Fruit fly (Drosophila melanogaster) whole organism, wandering third instar larva: Measurements from ENCODE around the gene tut.

ENCODE experiments used
- Abd-B ChIP-seq: fragments of >200 bp; optimal IDR thresholded peaks from 2 replicates; lab custom pipeline; 2017; ENCODE audit warnings: missing biosample characterization, missing genetic modification characterization
- CG9705 ChIP-seq: fragments of 200-800 bp; sonication (Bioruptor generic); optimal IDR thresholded peaks from 2 replicates; lab custom pipeline; 2018; ENCODE audit warnings: missing biosample characterization, mild to moderate bottlenecking, missing genetic modification characterization
- CrebA ChIP-seq: fragments of 200-800 bp; sonication (Bioruptor generic); optimal IDR thresholded peaks from 2 replicates; lab custom pipeline; 2016; ENCODE audit warnings: missing biosample characterization, mild to moderate bottlenecking, missing genetic modification characterization, borderline replicate concordance
- Dfd ChIP-seq: fragments of >200 bp; optimal IDR thresholded peaks from 2 replicates; lab custom pipeline; 2017; ENCODE audit warnings: missing biosample characterization, missing genetic modification characterization
- GATAd ChIP-seq: sonication (Bioruptor generic); optimal IDR thresholded peaks from 2 replicates; lab custom pipeline; 2016; ENCODE audit warnings: missing biosample characterization, missing genetic modification characterization
- HLH106 ChIP-seq: fragments of 200-800 bp; optimal IDR thresholded peaks from 3 replicates; lab custom pipeline; 2019; ENCODE audit warnings: missing biosample characterization, mild to moderate bottlenecking, missing genetic modification characterization, moderate library complexity
- Hnf4 ChIP-seq: fragments of 200-800 bp; sonication (Bioruptor generic); optimal IDR thresholded peaks from 2 replicates; lab custom pipeline; 2016; ENCODE audit warnings: missing biosample characterization, mild to moderate bottlenecking, missing genetic modification characterization
- Hr78 ChIP-seq: fragments of >200 bp; optimal IDR thresholded peaks from 2 replicates; lab custom pipeline; 2017; ENCODE audit warnings: missing biosample characterization, missing genetic modification characterization
- Hr83 ChIP-seq: fragments of 200-300 bp; sonication (Bioruptor generic); optimal IDR thresholded peaks from 2 replicates; lab custom pipeline; 2016; ENCODE audit warnings: missing biosample characterization, mild to moderate bottlenecking, missing genetic modification characterization, moderate library complexity; ENCODE audit not compliant: poor library complexity, severe bottlenecking
- Jra ChIP-seq: sonication (Bioruptor generic); optimal IDR thresholded peaks from 2 replicates; lab custom pipeline; 2016; ENCODE audit warnings: missing biosample characterization, missing genetic modification characterization
- Mio ChIP-seq: sonication (Bioruptor generic); optimal IDR thresholded peaks from 2 replicates; lab custom pipeline; 2016; ENCODE audit warnings: missing biosample characterization, missing genetic modification characterization
- Myc ChIP-seq: fragments of >200 bp; optimal IDR thresholded peaks from 2 replicates; lab custom pipeline; 2017
- N ChIP-seq: fragments of >200 bp; optimal IDR thresholded peaks from 2 replicates; lab custom pipeline; 2018; ENCODE audit warnings: missing biosample characterization, missing external identifiers, missing genetic modification characterization
- OdsH ChIP-seq: fragments of 200-800 bp; sonication (Bioruptor generic); optimal IDR thresholded peaks from 2 replicates; lab custom pipeline; 2016; ENCODE audit warnings: missing biosample characterization, mild to moderate bottlenecking, missing genetic modification characterization
- Rel ChIP-seq, 2 experiments: fragments of 200-800 bp; sonication (Bioruptor generic) in 1 of 2; optimal IDR thresholded peaks; 2 replicates in 1 of 2; 3 replicates in 1 of 2; lab custom pipeline; 2016 to 2019; ENCODE audit warnings: mild to moderate bottlenecking in 2 of 2, missing biosample characterization in 2 of 2, missing genetic modification characterization in 2 of 2, moderate library complexity in 1 of 2
- Sp1 ChIP-seq: fragments of 200-800 bp; sonication (Bioruptor generic); optimal IDR thresholded peaks from 3 replicates; lab custom pipeline; 2019; ENCODE audit warnings: missing biosample characterization, mild to moderate bottlenecking, missing genetic modification characterization, moderate library complexity
- Vsx2 ChIP-seq: fragments of 200-300, 225-300 bp; sonication (Bioruptor generic); optimal IDR thresholded peaks from 2 replicates; lab custom pipeline; 2018; ENCODE audit warnings: missing biosample characterization, missing genetic modification characterization; ENCODE audit not compliant: partially characterized antibody
- br ChIP-seq: fragments of 200-800 bp; sonication (Bioruptor generic); optimal IDR thresholded peaks from 2 replicates; lab custom pipeline; 2016; ENCODE audit warnings: missing biosample characterization, missing genetic modification characterization
- brk ChIP-seq: fragments of 200-800 bp; sonication (Bioruptor generic); optimal IDR thresholded peaks from 2 replicates; lab custom pipeline; 2016; ENCODE audit warnings: missing biosample characterization, mild to moderate bottlenecking, missing genetic modification characterization
- dl ChIP-seq, 2 experiments: fragments of 175-275, 200-275 bp in 1 of 2; fragments of 200-275 bp in 1 of 2; sonication (Bioruptor generic); optimal IDR thresholded peaks; lab custom pipeline; 2018; ENCODE audit warnings: mild to moderate bottlenecking in 2 of 2, missing biosample characterization in 2 of 2, missing genetic modification characterization in 2 of 2, moderate library complexity in 2 of 2; ENCODE audit not compliant: partially characterized antibody in 2 of 2, insufficient read depth in 1 of 2
- dmrt93B ChIP-seq: fragments of 200-800 bp; sonication (Bioruptor generic); optimal IDR thresholded peaks from 2 replicates; lab custom pipeline; 2018; ENCODE audit warnings: missing biosample characterization, mild to moderate bottlenecking, missing genetic modification characterization
- dsf ChIP-seq: sonication (Bioruptor generic); optimal IDR thresholded peaks from 2 replicates; lab custom pipeline; 2016; ENCODE audit warnings: missing biosample characterization, missing genetic modification characterization, borderline replicate concordance
- ey ChIP-seq: fragments of 200-800 bp; sonication (Bioruptor generic); optimal IDR thresholded peaks from 2 replicates; lab custom pipeline; 2016; ENCODE audit warnings: missing biosample characterization, missing genetic modification characterization
- foxo ChIP-seq, 2 experiments: fragments of 200-800 bp; sonication (Bioruptor generic); optimal IDR thresholded peaks; 2 replicates in 1 of 2; 3 replicates in 1 of 2; lab custom pipeline; 2016 to 2017; ENCODE audit warnings: missing biosample characterization in 2 of 2, missing genetic modification characterization in 2 of 2
- fru ChIP-seq: fragments of 200-800 bp; sonication (Bioruptor generic); optimal IDR thresholded peaks from 3 replicates; lab custom pipeline; 2016; ENCODE audit warnings: missing biosample characterization, mild to moderate bottlenecking, missing genetic modification characterization
- h ChIP-seq: fragments of 200-800 bp; sonication (Bioruptor generic); optimal IDR thresholded peaks from 3 replicates; lab custom pipeline; 2016; ENCODE audit warnings: missing biosample characterization, mild to moderate bottlenecking, missing genetic modification characterization
- jim ChIP-seq: fragments of 175-275, 200-325 bp; sonication (Bioruptor generic); optimal IDR thresholded peaks from 2 replicates; lab custom pipeline; 2016; ENCODE audit warnings: missing biosample characterization, mild to moderate bottlenecking, missing genetic modification characterization
- lola ChIP-seq: fragments of >200 bp; optimal IDR thresholded peaks from 2 replicates; lab custom pipeline; 2017; ENCODE audit warnings: missing biosample characterization, missing genetic modification characterization
- pan ChIP-seq: fragments of >200 bp; optimal IDR thresholded peaks from 2 replicates; lab custom pipeline; 2017
- psq ChIP-seq: fragments of 200-800 bp; sonication (Bioruptor generic); optimal IDR thresholded peaks from 3 replicates; lab custom pipeline; 2017; ENCODE audit warnings: missing biosample characterization, mild to moderate bottlenecking, missing genetic modification characterization, moderate library complexity
- rgr ChIP-seq: fragments of 200-800 bp; sonication (Bioruptor generic); optimal IDR thresholded peaks from 3 replicates; lab custom pipeline; 2016; ENCODE audit warnings: missing biosample characterization, mild to moderate bottlenecking, missing genetic modification characterization
- sage ChIP-seq: fragments of 200-800 bp; sonication (Bioruptor generic); optimal IDR thresholded peaks from 2 replicates; lab custom pipeline; 2016; ENCODE audit warnings: missing biosample characterization, mild to moderate bottlenecking, missing genetic modification characterization
- sv ChIP-seq: fragments of 200-800 bp; sonication (Bioruptor generic); optimal IDR thresholded peaks from 3 replicates; lab custom pipeline; 2016; ENCODE audit warnings: missing biosample characterization, missing genetic modification characterization
- tai ChIP-seq: sonication (Bioruptor generic); optimal IDR thresholded peaks from 2 replicates; lab custom pipeline; 2016; ENCODE audit warnings: missing biosample characterization, missing genetic modification characterization
- usp ChIP-seq: fragments of >200 bp; optimal IDR thresholded peaks from 2 replicates; lab custom pipeline; 2017; ENCODE audit warnings: missing biosample characterization, missing genetic modification characterization
- woc ChIP-seq: sonication (Bioruptor generic); optimal IDR thresholded peaks from 2 replicates; lab custom pipeline; 2016; ENCODE audit warnings: missing biosample characterization, mild to moderate bottlenecking, missing genetic modification characterization

Gene tut

dm6 chr3L:8185263-8186227 is 25.0 kb downstream of the tut start:
- TF ChIP-seq dl (GFP tag; optimal IDR thresholded peaks at IDR 0.05; lab: Kevin White, UChicago; ENCODE audit: insufficient read depth in 1 of 2, partially characterized antibody in 2 of 2) (no peak), Hnf4 (GFP tag; lab: Kevin White, UChicago) (peak; percentile 50), fru (GFP tag; lab: Kevin White, UChicago) (peak; percentile 85), foxo (GFP tag; optimal IDR thresholded peaks at IDR 0.05; lab: Kevin White, UChicago) (peak in 1 of 2 experiments; percentile 56), ey (GFP tag; lab: Kevin White, UChicago) (peak; percentile 62), sv (GFP tag; lab: Kevin White, UChicago) (peak; percentile 60), rgr (peak; percentile 47), Sp1 (GFP tag; lab: Kevin White, UChicago) (peak; percentile 33), psq (GFP tag; lab: Kevin White, UChicago) (peak; percentile 45), CG9705 (GFP tag; lab: Kevin White, UChicago) (no peak), HLH106 (tag; lab: Kevin White, UChicago) (peak; percentile 28), br (GFP tag; lab: Kevin White, UChicago) (peak; percentile 56), woc (GFP tag; lab: Kevin White, UChicago) (peak; percentile 50), Jra (GFP tag; lab: Kevin White, UChicago) (peak; percentile 68), OdsH (GFP tag; lab: Kevin White, UChicago) (peak; percentile 26), Rel (GFP tag; optimal IDR thresholded peaks at IDR 0.05; lab: Kevin White, UChicago) (no peak), Rel (tag; optimal IDR thresholded peaks at IDR 0.05; lab: Kevin White, UChicago) (no peak), GATAd (no peak), h (GFP tag; lab: Kevin White, UChicago) (peak; percentile 88)

DNA sequence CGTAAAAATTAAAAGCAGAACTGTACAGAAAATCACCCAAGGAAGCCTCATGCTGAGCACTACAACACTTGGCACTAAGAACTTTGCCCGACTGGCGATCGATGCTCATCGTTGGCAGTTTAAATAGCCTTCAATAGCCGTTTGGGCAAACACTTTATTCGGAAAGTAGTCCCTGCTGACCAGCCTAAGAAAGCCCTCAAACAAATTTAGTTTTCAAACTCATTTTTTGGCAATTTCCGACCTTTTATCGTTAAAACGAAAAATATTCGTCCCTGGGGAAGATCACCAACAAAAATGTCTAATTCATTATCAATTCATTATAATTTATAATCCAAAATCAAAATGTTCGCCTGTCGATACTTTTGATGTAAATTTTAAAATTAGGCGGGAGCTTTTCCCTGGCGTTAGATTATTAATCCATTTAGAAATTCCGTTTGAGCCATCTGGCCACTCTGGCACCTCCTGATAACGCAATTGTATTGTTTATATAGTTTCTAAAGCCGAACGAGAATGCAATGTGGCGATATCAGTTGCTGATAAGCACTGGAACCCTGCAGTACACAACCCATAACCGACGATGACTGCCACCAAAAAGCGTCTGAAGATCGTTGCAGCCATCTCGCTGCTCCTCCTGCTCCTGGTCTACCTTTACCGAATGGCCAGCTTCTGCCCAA is 29.9 kb downstream of the tut start, which contains the start of the genes mthl7 and Uxs:
Gene mthl7, minus strand, starts transcription at position 51 of the 674 bp plus-strand sequence.
Gene Uxs, plus strand, starts transcription at position 460 of the 674 bp plus-strand sequence.
- no peak for TF ChIP-seq Rel (GFP tag; optimal IDR thresholded peaks at IDR 0.05; lab: Kevin White, UChicago)
- TF ChIP-seq Rel (tag; optimal IDR thresholded peaks at IDR 0.05; lab: Kevin White, UChicago), result no peak
- TF ChIP-seq fru (GFP tag; lab: Kevin White, UChicago), result no peak
- TF ChIP-seq lola (GFP tag; lab: Kevin White, UChicago), result no peak
- no peak for TF ChIP-seq Abd-B
- TF ChIP-seq foxo (GFP tag; optimal IDR thresholded peaks at IDR 0.05; lab: Kevin White, UChicago), result no peak
- TF ChIP-seq N, result no peak
- no peak for TF ChIP-seq usp (GFP tag; lab: Kevin White, UChicago)
- TF ChIP-seq Mio (GFP tag; lab: Kevin White, UChicago), result no peak
- no peak for TF ChIP-seq Hnf4 (GFP tag; lab: Kevin White, UChicago)
- TF ChIP-seq br (GFP tag; lab: Kevin White, UChicago), result no peak
- TF ChIP-seq woc (GFP tag; lab: Kevin White, UChicago), result no peak
- no peak for TF ChIP-seq jim (GFP tag; lab: Kevin White, UChicago)
- no peak for TF ChIP-seq tai
- no peak for TF ChIP-seq Vsx2
- TF ChIP-seq rgr, result no peak
- no peak for TF ChIP-seq dsf (GFP tag; lab: Kevin White, UChicago)
- TF ChIP-seq Myc (lab: Kevin White, UChicago), result no peak

- no peak for TF ChIP-seq dmrt93B
- peak in 1 of 2 experiments; percentile 58 for TF ChIP-seq foxo (GFP tag; optimal IDR thresholded peaks at IDR 0.05; lab: Kevin White, UChicago)
- no peak for TF ChIP-seq dsf (GFP tag; lab: Kevin White, UChicago)
- TF ChIP-seq psq (GFP tag; lab: Kevin White, UChicago), result peak; percentile 30
- TF ChIP-seq Dfd (GFP tag; lab: Kevin White, UChicago), result no peak
- no peak for TF ChIP-seq pan (lab: Kevin White, UChicago)
- peak; percentile 24 for TF ChIP-seq ey (GFP tag; lab: Kevin White, UChicago)
- TF ChIP-seq h (GFP tag; lab: Kevin White, UChicago), result peak; percentile 1
- no peak for TF ChIP-seq Myc (lab: Kevin White, UChicago)
- peak; percentile 44 for TF ChIP-seq rgr
- TF ChIP-seq Sp1 (GFP tag; lab: Kevin White, UChicago), result no peak
- TF ChIP-seq dl (GFP tag; optimal IDR thresholded peaks at IDR 0.05; lab: Kevin White, UChicago; ENCODE audit: insufficient read depth in 1 of 2, partially characterized antibody in 2 of 2), result no peak
- TF ChIP-seq usp (GFP tag; lab: Kevin White, UChicago), result no peak
- TF ChIP-seq fru (GFP tag; lab: Kevin White, UChicago), result no peak
- TF ChIP-seq brk, result no peak
- no peak for TF ChIP-seq Hr78
- TF ChIP-seq Hr83 (GFP tag; lab: Kevin White, UChicago), result peak; percentile 44
- TF ChIP-seq OdsH (GFP tag; lab: Kevin White, UChicago), result peak; percentile 49
- no peak for TF ChIP-seq HLH106 (tag; lab: Kevin White, UChicago)
- TF ChIP-seq sage (GFP tag; lab: Kevin White, UChicago), result no peak
- TF ChIP-seq CrebA (GFP tag; lab: Kevin White, UChicago), result no peak
- no peak for TF ChIP-seq br (GFP tag; lab: Kevin White, UChicago)
- TF ChIP-seq jim (GFP tag; lab: Kevin White, UChicago), result no peak
- no peak for TF ChIP-seq Hnf4 (GFP tag; lab: Kevin White, UChicago)
- peak; percentile 52 for TF ChIP-seq woc (GFP tag; lab: Kevin White, UChicago)
- TF ChIP-seq tai, result no peak
- TF ChIP-seq Vsx2, result no peak
Measured at dm6 chr3L:8177795-8178564, 32.6 kb downstream of the tut start, which contains the start of gene Nmt. Gene Nmt, minus strand, starts transcription at chr3L:8178429.
